Worm (Caenorhabditis elegans) whole organism, L1 larva: Measurements from ENCODE around the gene nhr-133.
A peak's percentile ranks its signal among the peaks of the same experiment; 100 is the strongest.

Experiments used
- C04F5.9 ChIP-seq: sonication (generic microtip); optimal IDR thresholded peaks from 2 replicates; lab custom pipeline; 2016; ENCODE audit warnings: missing genetic modification characterization, missing compliant biosample characterization
- C16A3.4 ChIP-seq: fragments of 150-350 bp; optimal IDR thresholded peaks from 2 replicates; lab custom pipeline; 2014; ENCODE audit warnings: missing biosample characterization, missing genetic modification characterization
- C34B4.2 ChIP-seq: sonication (generic microtip); optimal IDR thresholded peaks from 2 replicates; lab custom pipeline; 2017; ENCODE audit warnings: mild to moderate bottlenecking, missing genetic modification characterization, missing compliant biosample characterization
- Y116A8C.19 ChIP-seq: sonication (generic microtip); optimal IDR thresholded peaks from 2 replicates; lab custom pipeline; 2016; ENCODE audit warnings: missing compliant biosample characterization, missing genetic modification characterization, borderline replicate concordance
- alr-1 ChIP-seq: fragments of 200-800 bp; sonication (Bioruptor generic); optimal IDR thresholded peaks from 2 replicates; lab custom pipeline; 2018; ENCODE audit warnings: borderline replicate concordance, mild to moderate bottlenecking, missing genetic modification characterization, missing compliant biosample characterization
- aly-2 ChIP-seq: fragments of 150-350 bp; optimal IDR thresholded peaks from 2 replicates; lab custom pipeline; 2014; ENCODE audit warnings: missing biosample characterization, missing genetic modification characterization
- blmp-1 ChIP-seq: fragments of 150-350 bp; optimal IDR thresholded peaks from 2 replicates; lab custom pipeline; 2014; ENCODE audit warnings: missing biosample characterization, missing genetic modification characterization
- ceh-63 ChIP-seq: fragments of 200-800 bp; sonication (Bioruptor generic); optimal IDR thresholded peaks from 2 replicates; lab custom pipeline; 2018; ENCODE audit warnings: mild to moderate bottlenecking, missing genetic modification characterization, missing compliant biosample characterization
- ceh-82 ChIP-seq, 3 experiments: fragments of 150-350 bp in 1 of 3; sonication (generic microtip) in 2 of 3; optimal IDR thresholded peaks; 2 replicates each; lab custom pipeline; 2014 to 2017; ENCODE audit warnings: missing biosample characterization in 3 of 3, missing genetic modification characterization in 3 of 3
- ceh-90 ChIP-seq: sonication (generic microtip); optimal IDR thresholded peaks from 2 replicates; lab custom pipeline; 2016; ENCODE audit warnings: missing genetic modification characterization, missing compliant biosample characterization
- efl-1 ChIP-seq, 4 experiments: fragments of 150-350 bp; optimal IDR thresholded peaks in 3 of 4; peaks in 1 of 4; 1 replicate in 1 of 4; 2 replicates in 3 of 4; lab custom pipeline; 2014; ENCODE audit warnings: missing biosample characterization in 2 of 4, missing genetic modification characterization in 2 of 4, missing genetic modification reagents in 2 of 4
- efl-3 ChIP-seq: fragments of 200-800 bp; sonication (Bioruptor generic); optimal IDR thresholded peaks from 2 replicates; lab custom pipeline; 2018; ENCODE audit warnings: mild to moderate bottlenecking, missing genetic modification characterization, missing compliant biosample characterization
- egl-27 ChIP-seq, 2 experiments: fragments of 150-350 bp in 1 of 2; sonication (generic microtip); optimal IDR thresholded peaks; 3 replicates each; lab custom pipeline; 2017 to 2018; ENCODE audit warnings: missing biosample characterization in 2 of 2, missing genetic modification characterization in 2 of 2, missing genetic modification reagents in 2 of 2
- elt-2 ChIP-seq: sonication (generic microtip); optimal IDR thresholded peaks from 2 replicates; lab custom pipeline; 2016; ENCODE audit warnings: missing genetic modification characterization, mild to moderate bottlenecking, inconsistent platforms, missing compliant biosample characterization, missing genetic modification reagents
- ets-5 ChIP-seq: fragments of 200-800 bp; sonication (Bioruptor generic); IDR thresholded peaks from 2 replicates; pipeline ENCODE4 v1.3.6; 2022; ENCODE audit warnings: missing genetic modification characterization, missing compliant biosample characterization
- fkh-10 ChIP-seq: sonication (generic microtip); optimal IDR thresholded peaks from 2 replicates; lab custom pipeline; 2017; ENCODE audit warnings: missing biosample characterization, missing genetic modification reagents, missing genetic modification characterization
- hlh-17 ChIP-seq: fragments of 200-800 bp; sonication (Bioruptor generic); optimal IDR thresholded peaks from 2 replicates; lab custom pipeline; 2018; ENCODE audit warnings: missing genetic modification characterization, mild to moderate bottlenecking, missing compliant biosample characterization, moderate library complexity, borderline replicate concordance
- irx-1 ChIP-seq: sonication (generic microtip); optimal IDR thresholded peaks from 2 replicates; lab custom pipeline; 2016; ENCODE audit warnings: missing genetic modification characterization, missing compliant biosample characterization
- jun-1 ChIP-seq: fragments of 150-350 bp; optimal IDR thresholded peaks from 2 replicates; lab custom pipeline; 2014; ENCODE audit warnings: missing biosample characterization, missing genetic modification reagents, missing genetic modification characterization
- lin-13 ChIP-seq: fragments of 150-350 bp; optimal IDR thresholded peaks from 2 replicates; lab custom pipeline; 2014; ENCODE audit warnings: missing biosample characterization, missing genetic modification reagents, missing genetic modification characterization
- lin-35 ChIP-seq, 2 experiments: fragments of 150-350 bp; optimal IDR thresholded peaks; 2 replicates each; lab custom pipeline; 2014; ENCODE audit warnings: missing biosample characterization in 2 of 2, missing genetic modification characterization in 2 of 2, missing genetic modification reagents in 2 of 2
- lsy-2 ChIP-seq, 2 experiments: fragments of 150-350 bp; optimal IDR thresholded peaks; 2 replicates each; lab custom pipeline; 2014; ENCODE audit warnings: missing biosample characterization in 2 of 2, missing genetic modification characterization in 2 of 2
- mab-9 ChIP-seq: fragments of 200-800 bp; sonication (Bioruptor generic); IDR thresholded peaks from 2 replicates; pipeline ENCODE4 v1.3.6; 2022; ENCODE audit warnings: missing genetic modification reagents, missing genetic modification characterization, missing compliant biosample characterization
- mdl-1 ChIP-seq, 2 experiments: fragments of 150-350 bp; optimal IDR thresholded peaks; 2 replicates each; lab custom pipeline; 2014 to 2017; ENCODE audit warnings: missing biosample characterization in 2 of 2, missing genetic modification characterization in 2 of 2, inconsistent platforms in 1 of 2
- mep-1 ChIP-seq: fragments of 150-350 bp; optimal IDR thresholded peaks from 2 replicates; lab custom pipeline; 2014; ENCODE audit warnings: missing biosample characterization, missing genetic modification characterization
- nhr-20 ChIP-seq: sonication (generic microtip); optimal IDR thresholded peaks from 2 replicates; lab custom pipeline; 2016; ENCODE audit warnings: mild to moderate bottlenecking, missing genetic modification characterization, missing compliant biosample characterization
- nhr-28 ChIP-seq: fragments of 150-350 bp; optimal IDR thresholded peaks from 2 replicates; lab custom pipeline; 2014; ENCODE audit warnings: missing biosample characterization, missing genetic modification characterization
- nhr-47 ChIP-seq: sonication (generic microtip); optimal IDR thresholded peaks from 2 replicates; lab custom pipeline; 2016; ENCODE audit warnings: mild to moderate bottlenecking, missing genetic modification characterization, moderate library complexity, missing compliant biosample characterization
- nhr-71 ChIP-seq: sonication (generic microtip); optimal IDR thresholded peaks from 2 replicates; lab custom pipeline; 2016; ENCODE audit warnings: mild to moderate bottlenecking, missing genetic modification characterization, moderate library complexity, missing compliant biosample characterization
- nhr-76 ChIP-seq: sonication (generic microtip); optimal IDR thresholded peaks from 2 replicates; lab custom pipeline; 2017; ENCODE audit warnings: missing biosample characterization, missing genetic modification characterization
- nhr-77 ChIP-seq: fragments of 150-350 bp; optimal IDR thresholded peaks from 2 replicates; lab custom pipeline; 2014; ENCODE audit warnings: missing biosample characterization, missing genetic modification characterization
- nhr-84 ChIP-seq: sonication (generic microtip); optimal IDR thresholded peaks from 2 replicates; lab custom pipeline; 2017; ENCODE audit warnings: missing biosample characterization, missing genetic modification characterization
- nhr-85 ChIP-seq: sonication (generic microtip); peaks from one replicate; lab custom pipeline; 2016; ENCODE audit warnings: missing genetic modification characterization, inconsistent platforms, missing compliant biosample characterization
- pqm-1 ChIP-seq: sonication (generic microtip); optimal IDR thresholded peaks from 3 replicates; lab custom pipeline; 2017; ENCODE audit warnings: missing biosample characterization, missing genetic modification characterization
- rnt-1 ChIP-seq: sonication (generic microtip); optimal IDR thresholded peaks from 2 replicates; lab custom pipeline; 2016; ENCODE audit warnings: mild to moderate bottlenecking, missing genetic modification characterization, moderate library complexity, missing compliant biosample characterization
- skn-1 ChIP-seq: fragments of 150-350 bp; optimal IDR thresholded peaks from 2 replicates; lab custom pipeline; 2014; ENCODE audit warnings: missing biosample characterization, missing genetic modification characterization
- snpc-4 ChIP-seq: fragments of 150-350 bp; optimal IDR thresholded peaks from 2 replicates; lab custom pipeline; 2014; ENCODE audit warnings: missing biosample characterization, missing genetic modification characterization
- sox-4 ChIP-seq: sonication (generic microtip); optimal IDR thresholded peaks from 2 replicates; lab custom pipeline; 2016; ENCODE audit warnings: missing genetic modification characterization, missing compliant biosample characterization
- sptf-1 ChIP-seq: fragments of 150-350 bp; optimal IDR thresholded peaks from 2 replicates; lab custom pipeline; 2014; ENCODE audit warnings: missing biosample characterization, missing genetic modification characterization
- tbx-2 ChIP-seq: sonication (generic microtip); optimal IDR thresholded peaks from 2 replicates; lab custom pipeline; 2016; ENCODE audit warnings: missing genetic modification characterization, missing compliant biosample characterization
- tlp-1 ChIP-seq: fragments of 150-350 bp; optimal IDR thresholded peaks from 2 replicates; lab custom pipeline; 2014; ENCODE audit warnings: missing biosample characterization, missing genetic modification characterization
- unc-30 ChIP-seq: sonication (generic microtip); optimal IDR thresholded peaks from 2 replicates; lab custom pipeline; 2017; ENCODE audit warnings: missing biosample characterization, missing genetic modification characterization
- unc-86 ChIP-seq: sonication (generic microtip); optimal IDR thresholded peaks from 2 replicates; lab custom pipeline; 2016; ENCODE audit warnings: missing genetic modification characterization, missing compliant biosample characterization
- unc-98 ChIP-seq: fragments of 200-800 bp; sonication (Bioruptor generic); IDR thresholded peaks from 2 replicates; pipeline ENCODE4 v1.3.6; 2022; ENCODE audit warnings: missing genetic modification characterization, missing compliant biosample characterization
- zag-1 ChIP-seq: fragments of 150-350 bp; optimal IDR thresholded peaks from 2 replicates; lab custom pipeline; 2014; ENCODE audit warnings: missing biosample characterization, missing genetic modification characterization
- ztf-11 ChIP-seq, 2 experiments: sonication (generic microtip); optimal IDR thresholded peaks; 2 replicates each; lab custom pipeline; 2016 to 2017; ENCODE audit warnings: missing genetic modification characterization in 2 of 2, missing biosample characterization in 1 of 2, missing compliant biosample characterization in 1 of 2
- ztf-4 ChIP-seq: fragments of 150-350 bp; optimal IDR thresholded peaks from 2 replicates; lab custom pipeline; 2014; ENCODE audit warnings: missing biosample characterization, missing genetic modification characterization

nhr-133 gene

DNA sequence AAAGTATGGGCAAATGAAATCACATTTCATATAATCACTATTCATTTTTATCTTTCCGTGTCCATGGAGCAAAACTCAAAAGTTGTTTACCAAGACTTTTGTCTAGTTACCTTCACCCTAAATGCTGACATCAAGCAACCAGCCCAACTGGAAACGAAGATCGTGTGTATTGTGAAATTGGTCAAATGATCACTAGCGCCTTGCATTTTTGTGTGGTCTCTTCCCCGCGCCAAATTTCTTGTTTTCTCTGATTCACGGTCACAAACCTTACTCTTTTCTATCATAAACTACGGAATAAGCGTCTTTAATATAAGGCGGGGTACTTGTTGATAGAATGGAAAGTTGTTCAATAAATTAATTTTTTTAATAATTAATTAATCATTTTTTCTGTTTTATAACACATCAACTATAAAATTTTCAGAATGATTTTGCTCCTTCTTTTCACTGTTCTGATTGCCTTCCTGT lies 38.2 kb upstream of the nhr-133 start, which contains the start of gene cyp-33C7 (continued):
- TF ChIP-seq rnt-1 (tag; lab: Kevin White, UChicago) (no peak), lin-35 (GFP tag; optimal IDR thresholded peaks at IDR 0.05; lab: Kevin White, UChicago) (peak in 1 of 2 experiments; percentile 75), jun-1 (tag; lab: Kevin White, UChicago) (peak; percentile 46), tbx-2 (tag; lab: Kevin White, UChicago) (peak; percentile 14), zag-1 (tag; lab: Kevin White, UChicago) (no peak), pqm-1 (tag; lab: Kevin White, UChicago) (no peak), efl-3 (GFP tag; lab: Kevin White, UChicago) (no peak), hlh-17 (GFP tag; lab: Kevin White, UChicago) (no peak), nhr-77 (no peak), blmp-1 (peak; percentile 20), Y116A8C.19 (tag; lab: Kevin White, UChicago) (no peak), ztf-4 (no peak), alr-1 (tag; lab: Kevin White, UChicago) (no peak), elt-2 (tag; lab: Kevin White, UChicago) (peak; percentile 75)
- TF ChIP-seq, all 84 proteins: peak for 20

DNA sequence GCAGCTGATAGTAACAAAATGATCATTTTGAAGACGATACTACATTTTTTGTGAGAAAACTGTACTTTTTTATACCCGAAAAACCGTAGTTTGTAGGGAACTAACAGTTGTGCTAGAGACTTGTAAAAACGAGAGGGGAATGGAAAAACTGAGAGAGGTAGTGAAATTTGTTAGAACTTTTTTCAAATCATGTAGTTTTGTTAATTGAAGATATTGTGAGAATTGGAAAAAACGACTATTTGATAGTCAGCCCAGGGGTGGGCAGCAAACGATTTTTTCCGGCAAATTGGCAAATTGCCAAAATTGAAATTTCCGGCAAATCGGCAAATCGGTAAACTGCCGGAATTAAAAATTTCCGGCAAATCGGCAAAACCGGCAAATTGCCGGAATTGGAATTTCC lies 37.4 kb upstream of the nhr-133 start, which contains the start of gene cyp-33C6:
Gene cyp-33C6, minus strand, starts transcription at position 101 of the 400 bp plus-strand sequence.
- TF ChIP-seq lin-13 (GFP tag; lab: Kevin White, UChicago) (no peak), nhr-71 (tag; lab: Kevin White, UChicago) (no peak), unc-86 (no peak), ztf-4 (no peak), aly-2 (tag; lab: Kevin White, UChicago) (no peak), ceh-90 (no peak), mab-9 (GFP tag; lab: Robert Waterston, UW) (no peak), mdl-1 (tag; optimal IDR thresholded peaks at IDR 0.05; lab: Kevin White, UChicago) (no peak)

DNA sequence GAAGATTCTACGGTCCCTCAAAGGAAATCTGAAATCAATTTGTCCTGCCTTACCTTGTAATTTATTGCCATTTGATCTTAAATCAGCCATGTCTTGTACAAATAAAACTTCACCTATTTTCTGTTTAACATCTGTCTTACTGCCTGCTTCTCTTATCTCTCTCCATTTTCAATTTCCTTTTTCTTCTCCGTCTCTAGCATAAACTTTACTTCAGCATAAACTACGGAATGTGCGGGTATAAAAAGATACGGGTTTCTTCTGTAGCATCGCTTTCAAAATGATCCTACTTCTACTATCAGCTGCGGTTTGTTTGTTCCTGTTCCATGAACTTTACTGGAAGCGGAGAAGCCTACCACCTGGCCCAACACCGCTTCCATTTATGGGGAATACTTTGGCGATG lies 32.8 kb upstream of the nhr-133 start, which contains the start of gene cyp-33C5:
Gene cyp-33C5, plus strand, starts transcription at position 254 of the 400 bp plus-strand sequence.
- no peak for TF ChIP-seq snpc-4
- no peak for TF ChIP-seq efl-3 (GFP tag; lab: Kevin White, UChicago)
- no peak for TF ChIP-seq C34B4.2 (tag; lab: Kevin White, UChicago)
- TF ChIP-seq hlh-17 (GFP tag; lab: Kevin White, UChicago) = no peak
- TF ChIP-seq tbx-2 (tag; lab: Kevin White, UChicago) = no peak
- TF ChIP-seq nhr-28 (tag; lab: Kevin White, UChicago) = no peak
- TF ChIP-seq sptf-1 (tag; lab: Kevin White, UChicago) = no peak
- peak; percentile 67 for TF ChIP-seq nhr-85 (tag; lab: Kevin White, UChicago)
- no peak for TF ChIP-seq nhr-47 (tag; lab: Kevin White, UChicago)
- no peak for TF ChIP-seq jun-1 (tag; lab: Kevin White, UChicago)
- TF ChIP-seq nhr-20 (tag; lab: Kevin White, UChicago) = peak; percentile 75
- peak in 1 of 3 experiments; percentile 17 for TF ChIP-seq ceh-82 (tag; optimal IDR thresholded peaks at IDR 0.05; lab: Kevin White, UChicago)
- peak in 1 of 2 experiments; percentile 16 for TF ChIP-seq lsy-2 (tag; optimal IDR thresholded peaks at IDR 0.05; lab: Kevin White, UChicago)
- no peak for TF ChIP-seq tlp-1 (tag; lab: Kevin White, UChicago)
- no peak for TF ChIP-seq unc-30
- TF ChIP-seq nhr-71 (tag; lab: Kevin White, UChicago) = no peak
- no peak for TF ChIP-seq alr-1 (tag; lab: Kevin White, UChicago)
- TF ChIP-seq efl-1 (optimal IDR thresholded peaks at IDR 0.05; lab: Kevin White, UChicago) = peak; percentile 43 to 59
- TF ChIP-seq efl-1 (GFP tag; optimal IDR thresholded peaks at IDR 0.05 in 1 of 2; lab: Kevin White, UChicago) = peak in 1 of 2 experiments; percentile 92
- TF ChIP-seq pqm-1 (tag; lab: Kevin White, UChicago) = no peak
- TF ChIP-seq C04F5.9 = no peak
- no peak for TF ChIP-seq ztf-4
- TF ChIP-seq fkh-10 (GFP tag; lab: Kevin White, UChicago) = no peak
- no peak for TF ChIP-seq aly-2 (tag; lab: Kevin White, UChicago)
- TF ChIP-seq ets-5 = no peak
- TF ChIP-seq unc-98 (GFP tag; lab: Robert Waterston, UW) = no peak
- TF ChIP-seq ceh-63 (GFP tag; lab: Kevin White, UChicago) = no peak
- TF ChIP-seq nhr-76 (tag; lab: Kevin White, UChicago) = no peak
- no peak for TF ChIP-seq irx-1 (tag; lab: Kevin White, UChicago)
- TF ChIP-seq ztf-11 (tag; optimal IDR thresholded peaks at IDR 0.05; lab: Kevin White, UChicago) = no peak
- no peak for TF ChIP-seq C16A3.4 (tag; lab: Kevin White, UChicago)
- TF ChIP-seq blmp-1 = peak; percentile 62
- no peak for TF ChIP-seq sox-4
- no peak for TF ChIP-seq zag-1 (tag; lab: Kevin White, UChicago)
- TF ChIP-seq mep-1 (tag; lab: Kevin White, UChicago) = no peak
- TF ChIP-seq skn-1 = no peak
- TF ChIP-seq mdl-1 (tag; optimal IDR thresholded peaks at IDR 0.05; lab: Kevin White, UChicago) = no peak
- TF ChIP-seq nhr-84 (tag; lab: Kevin White, UChicago) = no peak
- no peak for TF ChIP-seq Y116A8C.19 (tag; lab: Kevin White, UChicago)
- TF ChIP-seq egl-27 (tag; optimal IDR thresholded peaks at IDR 0.05; lab: Kevin White, UChicago) = no peak
